Worm (Caenorhabditis elegans) whole organism, young adult: Measurements from ENCODE around the gene best-7.
A peak's percentile ranks its signal among the peaks of the same experiment; 100 is the strongest.

ENCODE experiments used
- B0261.1 ChIP-seq: sonication (generic microtip); optimal IDR thresholded peaks from 2 replicates; lab custom pipeline; 2016; ENCODE audit warnings: mild to moderate bottlenecking, missing genetic modification characterization, moderate library complexity, missing compliant biosample characterization
- C17E4.6 ChIP-seq: fragments of 200-800 bp; sonication (Bioruptor generic); IDR thresholded peaks from 2 replicates; pipeline ENCODE4 v1.3.6; 2022; ENCODE audit warnings: missing genetic modification reagents, missing genetic modification characterization, missing compliant biosample characterization
- D2030.7 ChIP-seq: fragments of 200-800 bp; sonication (Bioruptor generic); IDR thresholded peaks from 2 replicates; pipeline ENCODE4 v1.3.6; 2022; ENCODE audit warnings: missing genetic modification reagents, missing genetic modification characterization, missing compliant biosample characterization
- F23B12.7 ChIP-seq: sonication (generic microtip); optimal IDR thresholded peaks from 2 replicates; lab custom pipeline; 2017; ENCODE audit warnings: missing genetic modification characterization, mild to moderate bottlenecking, missing compliant biosample characterization, antibody characterized with exemption, moderate library complexity; ENCODE audit not compliant: insufficient read depth
- F39B2.1 ChIP-seq: fragments of 200-800 bp; sonication (Bioruptor generic); IDR thresholded peaks from 2 replicates; pipeline ENCODE4 v1.3.6; 2022; ENCODE audit warnings: missing genetic modification reagents, missing genetic modification characterization, missing compliant biosample characterization
- F57C9.4 ChIP-seq: sonication (generic microtip); optimal IDR thresholded peaks from 2 replicates; lab custom pipeline; 2017; ENCODE audit warnings: mild to moderate bottlenecking, missing genetic modification characterization, missing compliant biosample characterization
- K12H6.12 ChIP-seq: fragments of 200-800 bp; sonication (Bioruptor generic); optimal IDR thresholded peaks from 2 replicates; lab custom pipeline; 2018; ENCODE audit warnings: mild to moderate bottlenecking, missing genetic modification characterization, missing compliant biosample characterization
- Y67H2A.10 ChIP-seq: fragments of 200-800 bp; sonication (Bioruptor generic); conservative IDR thresholded peaks from 2 replicates; pipeline ENCODE4 v1.3.6; 2022; ENCODE audit warnings: missing genetic modification reagents, missing genetic modification characterization, missing compliant biosample characterization
- ama-1 ChIP-seq, 3 experiments: fragments of 150-350 bp in 1 of 3; sonication (generic microtip) in 2 of 3; optimal IDR thresholded peaks; 2 replicates each; lab custom pipeline; 2014 to 2018; ENCODE audit warnings: missing biosample characterization in 2 of 3, missing genetic modification characterization in 2 of 3, missing genetic modification reagents in 2 of 3
- atf-7 ChIP-seq: sonication (generic microtip); optimal IDR thresholded peaks from 2 replicates; lab custom pipeline; 2017; ENCODE audit warnings: mild to moderate bottlenecking, missing genetic modification characterization, missing compliant biosample characterization
- athp-1 ChIP-seq: sonication (generic microtip); optimal IDR thresholded peaks from 2 replicates; lab custom pipeline; 2017; ENCODE audit warnings: mild to moderate bottlenecking, missing genetic modification characterization, missing compliant biosample characterization
- bed-1 ChIP-seq: fragments of 200-800 bp; sonication (Bioruptor generic); IDR thresholded peaks from 2 replicates; pipeline ENCODE4 v1.3.6; 2022; ENCODE audit warnings: missing genetic modification reagents, missing genetic modification characterization, missing compliant biosample characterization
- bed-2 ChIP-seq: fragments of 200-800 bp; sonication (Bioruptor generic); IDR thresholded peaks from 2 replicates; pipeline ENCODE4 v1.3.6; 2022; ENCODE audit warnings: missing genetic modification reagents, missing genetic modification characterization, missing compliant biosample characterization
- ccch-3 ChIP-seq: fragments of 200-800 bp; sonication (Bioruptor generic); optimal IDR thresholded peaks from 2 replicates; lab custom pipeline; 2018; ENCODE audit warnings: mild to moderate bottlenecking, missing genetic modification characterization, missing compliant biosample characterization
- cebp-2 ChIP-seq: fragments of 200-800 bp; sonication (Bioruptor generic); IDR thresholded peaks from 2 replicates; pipeline ENCODE4 v1.3.6; 2022; ENCODE audit warnings: missing genetic modification characterization, missing compliant biosample characterization
- ceh-27 ChIP-seq: fragments of 200-800 bp; sonication (Bioruptor generic); optimal IDR thresholded peaks from 2 replicates; lab custom pipeline; 2018; ENCODE audit warnings: mild to moderate bottlenecking, missing genetic modification characterization, moderate library complexity, missing compliant biosample characterization
- ceh-40 ChIP-seq: fragments of 200-800 bp; sonication (Bioruptor generic); IDR thresholded peaks from 2 replicates; pipeline ENCODE4 v1.3.6; 2022; ENCODE audit warnings: missing genetic modification characterization, missing compliant biosample characterization
- chd-7 ChIP-seq: sonication (generic microtip); optimal IDR thresholded peaks from 2 replicates; lab custom pipeline; 2016; ENCODE audit warnings: mild to moderate bottlenecking, missing genetic modification characterization, moderate library complexity, missing compliant biosample characterization
- dpff-1 ChIP-seq: sonication (generic microtip); optimal IDR thresholded peaks from 2 replicates; lab custom pipeline; 2017; ENCODE audit warnings: mild to moderate bottlenecking, missing genetic modification characterization, missing compliant biosample characterization
- dpl-1 ChIP-seq: fragments of 150-350 bp; optimal IDR thresholded peaks from 2 replicates; lab custom pipeline; 2014; ENCODE audit warnings: missing biosample characterization, missing genetic modification reagents, missing genetic modification characterization
- efl-1 ChIP-seq: fragments of 150-350 bp; optimal IDR thresholded peaks from 2 replicates; lab custom pipeline; 2014; ENCODE audit warnings: missing biosample characterization, missing genetic modification reagents, missing genetic modification characterization
- egrh-3 ChIP-seq: fragments of 200-800 bp; sonication (Bioruptor generic); IDR thresholded peaks from 2 replicates; pipeline ENCODE4 v1.3.6; 2022; ENCODE audit warnings: missing genetic modification reagents, missing genetic modification characterization, missing compliant biosample characterization
- fkh-3 ChIP-seq: sonication (generic microtip); optimal IDR thresholded peaks from 2 replicates; lab custom pipeline; 2016; ENCODE audit warnings: mild to moderate bottlenecking, missing genetic modification characterization, missing compliant biosample characterization
- hmg-20 ChIP-seq: fragments of 200-800 bp; sonication (Bioruptor generic); IDR thresholded peaks from 2 replicates; pipeline ENCODE4 v1.3.6; 2022; ENCODE audit warnings: missing genetic modification reagents, missing genetic modification characterization, missing compliant biosample characterization
- let-526 ChIP-seq: fragments of 200-800 bp; sonication (Bioruptor generic); IDR thresholded peaks from 2 replicates; pipeline ENCODE4 v1.3.6; 2022; ENCODE audit warnings: missing genetic modification reagents, missing genetic modification characterization, missing compliant biosample characterization
- lin-26 ChIP-seq: fragments of 200-800 bp; sonication (Bioruptor generic); IDR thresholded peaks from 2 replicates; pipeline ENCODE4 v1.3.6; 2022; ENCODE audit warnings: missing genetic modification reagents, missing genetic modification characterization, missing compliant biosample characterization
- lin-40 ChIP-seq: sonication (generic microtip); optimal IDR thresholded peaks from 2 replicates; lab custom pipeline; 2016; ENCODE audit warnings: missing genetic modification characterization, mild to moderate bottlenecking, missing compliant biosample characterization, missing genotype, missing genetic modification reagents
- lir-1 ChIP-seq: fragments of 200-800 bp; sonication (Bioruptor generic); conservative IDR thresholded peaks from 2 replicates; pipeline ENCODE4 v1.3.6; 2022; ENCODE audit warnings: missing genetic modification reagents, missing genetic modification characterization, missing compliant biosample characterization
- lsy-27 ChIP-seq: sonication (generic microtip); optimal IDR thresholded peaks from 2 replicates; lab custom pipeline; 2017; ENCODE audit warnings: missing genetic modification characterization, mild to moderate bottlenecking, missing compliant biosample characterization, antibody characterized with exemption, missing genotype, borderline replicate concordance; ENCODE audit not compliant: insufficient read depth
- madf-3 ChIP-seq: fragments of 200-800 bp; sonication (Bioruptor generic); IDR thresholded peaks from 2 replicates; pipeline ENCODE4 v1.3.6; 2022; ENCODE audit warnings: missing genetic modification reagents, missing genetic modification characterization, missing compliant biosample characterization
- mcd-1 ChIP-seq: fragments of 200-800 bp; sonication (Bioruptor generic); IDR thresholded peaks from 2 replicates; pipeline ENCODE4 v1.3.6; 2022; ENCODE audit warnings: missing genetic modification reagents, missing genetic modification characterization, missing compliant biosample characterization
- nfya-2 ChIP-seq: fragments of 200-800 bp; sonication (Bioruptor generic); IDR thresholded peaks from 2 replicates; pipeline ENCODE4 v1.3.6; 2022; ENCODE audit warnings: missing genetic modification reagents, missing genetic modification characterization, missing compliant biosample characterization
- nhr-27 ChIP-seq: fragments of 200-800 bp; sonication (Bioruptor generic); optimal IDR thresholded peaks from 2 replicates; lab custom pipeline; 2018; ENCODE audit warnings: mild to moderate bottlenecking, missing genetic modification characterization, moderate library complexity, missing compliant biosample characterization
- nhr-90 ChIP-seq: sonication (generic microtip); optimal IDR thresholded peaks from 2 replicates; lab custom pipeline; 2016; ENCODE audit warnings: missing genotype, mild to moderate bottlenecking, missing genetic modification characterization, missing compliant biosample characterization
- repo-1 ChIP-seq: sonication (generic microtip); optimal IDR thresholded peaks from 2 replicates; lab custom pipeline; 2017; ENCODE audit warnings: mild to moderate bottlenecking, missing genetic modification characterization, missing compliant biosample characterization
- rpc-1 ChIP-seq, 2 experiments: fragments of 150-350 bp in 1 of 2; sonication (generic microtip) in 1 of 2; optimal IDR thresholded peaks; 2 replicates each; lab custom pipeline; 2014 to 2018; ENCODE audit warnings: missing biosample characterization in 1 of 2, missing genetic modification characterization in 1 of 2, missing genetic modification reagents in 1 of 2, missing genotype in 1 of 2
- sdz-38 ChIP-seq: sonication (generic microtip); optimal IDR thresholded peaks from 2 replicates; lab custom pipeline; 2016; ENCODE audit warnings: missing genotype, missing genetic modification characterization, missing compliant biosample characterization
- sptf-2 ChIP-seq: fragments of 200-800 bp; sonication (Bioruptor generic); optimal IDR thresholded peaks from 2 replicates; lab custom pipeline; 2018; ENCODE audit warnings: mild to moderate bottlenecking, missing genetic modification characterization, missing compliant biosample characterization
- tbp1 ChIP-seq: fragments of 200-800 bp; sonication (Bioruptor generic); optimal IDR thresholded peaks from 2 replicates; lab custom pipeline; 2018; ENCODE audit warnings: mild to moderate bottlenecking, missing genetic modification characterization, missing compliant biosample characterization
- ztf-18 ChIP-seq: sonication (generic microtip); optimal IDR thresholded peaks from 2 replicates; lab custom pipeline; 2016; ENCODE audit warnings: missing genotype, mild to moderate bottlenecking, missing genetic modification characterization, missing compliant biosample characterization
- ztf-26 ChIP-seq: sonication (generic microtip); optimal IDR thresholded peaks from 2 replicates; lab custom pipeline; 2017; ENCODE audit warnings: missing genetic modification characterization, missing compliant biosample characterization
- ztf-3 ChIP-seq: fragments of 200-800 bp; sonication (Bioruptor generic); optimal IDR thresholded peaks from 2 replicates; lab custom pipeline; 2018; ENCODE audit warnings: mild to moderate bottlenecking, missing genetic modification characterization, missing compliant biosample characterization
- ztf-6 ChIP-seq: fragments of 200-800 bp; sonication (Bioruptor generic); IDR thresholded peaks from 2 replicates; pipeline ENCODE4 v1.3.6; 2022; ENCODE audit warnings: missing genetic modification reagents, missing genetic modification characterization, missing compliant biosample characterization

best-7 gene

DNA sequence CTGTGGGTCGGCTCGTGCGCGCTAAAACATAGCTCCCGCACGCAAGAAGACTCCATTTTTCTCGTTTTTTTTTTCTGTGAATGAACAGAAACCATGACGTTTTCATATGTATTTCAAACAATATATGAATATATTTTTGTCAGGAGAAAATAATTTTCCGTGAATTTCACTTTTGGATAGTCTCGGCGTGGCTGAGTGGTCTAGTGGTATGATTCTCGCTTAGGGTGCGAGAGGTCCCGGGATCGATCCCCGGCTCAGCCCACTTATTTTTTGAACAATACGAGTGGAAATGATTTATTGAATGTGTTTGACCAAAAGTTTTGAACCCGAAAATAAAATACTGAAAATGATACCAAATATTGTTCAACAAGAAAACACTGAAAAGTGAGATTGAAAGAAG, 1.3 kb upstream of the best-7 start:
- no peak for TF ChIP-seq dpl-1 (GFP tag; lab: Kevin White, UChicago)
- peak; percentile 13 for TF ChIP-seq B0261.1 (tag; lab: Kevin White, UChicago)
- TF ChIP-seq ceh-27 (GFP tag; lab: Kevin White, UChicago) = no peak
- TF ChIP-seq rpc-1 (optimal IDR thresholded peaks at IDR 0.05; lab: Kevin White, UChicago) = peak; percentile 11
- TF ChIP-seq rpc-1 (tag; optimal IDR thresholded peaks at IDR 0.05; lab: Kevin White, UChicago) = peak; percentile 69
- no peak for TF ChIP-seq lsy-27 (tag; lab: Kevin White, UChicago)
- TF ChIP-seq madf-3 = no peak
- no peak for TF ChIP-seq mcd-1 (GFP tag; lab: Robert Waterston, UW)
- TF ChIP-seq D2030.7 = 0 out of 2 replicates have a peak, but pooled peaks have one; percentile 9
- TF ChIP-seq tbp1 (GFP tag; lab: Kevin White, UChicago) = peak; percentile 79
- no peak for TF ChIP-seq F39B2.1 (GFP tag; lab: Robert Waterston, UW)
- TF ChIP-seq nfya-2 (GFP tag; lab: Robert Waterston, UW) = no peak
- TF ChIP-seq lin-26 = no peak

DNA sequence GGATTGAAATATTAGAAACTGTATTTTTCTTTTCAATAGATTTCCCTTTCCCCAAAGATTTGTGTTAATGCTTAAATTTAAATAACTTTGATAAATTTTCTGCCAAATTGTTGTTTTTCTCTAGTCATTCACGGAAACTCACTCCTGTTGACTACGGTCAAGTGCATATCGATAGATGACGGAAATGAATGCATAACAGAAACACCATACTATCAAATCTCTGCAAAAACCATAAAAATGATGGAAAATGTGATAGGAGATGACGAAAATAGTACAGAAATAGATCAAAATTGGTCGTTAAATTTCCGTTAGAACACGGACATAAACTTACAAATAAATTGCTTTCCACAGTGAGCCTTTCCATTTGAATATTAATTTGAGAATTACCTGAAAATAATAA, 1.1 kb downstream of the best-7 start:
- TF ChIP-seq repo-1 = no peak
- no peak for TF ChIP-seq ztf-26
- no peak for TF ChIP-seq bed-2 (GFP tag; lab: Robert Waterston, UW)
- no peak for TF ChIP-seq sdz-38 (tag; lab: Kevin White, UChicago)
- TF ChIP-seq, all 124 proteins: peak for 0

DNA sequence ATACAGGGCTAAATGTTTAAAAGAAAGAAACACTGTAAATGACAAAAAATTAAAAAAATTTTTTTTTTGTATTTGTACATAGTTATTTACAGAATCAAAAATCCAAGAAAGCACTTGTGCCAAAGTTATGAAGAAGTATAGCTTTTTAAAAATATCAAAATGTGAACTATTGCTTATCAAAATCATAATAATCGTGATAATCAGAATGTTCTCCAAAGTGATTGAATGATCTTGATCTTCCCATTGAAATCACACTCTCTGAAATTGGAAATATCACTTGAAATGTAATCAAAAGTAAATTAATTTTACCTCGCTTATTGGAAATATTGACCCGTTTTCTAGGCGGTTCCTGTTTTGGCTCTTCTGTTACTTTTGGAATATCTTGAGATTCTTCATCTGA, 3.6 kb downstream of the best-7 start:
- TF ChIP-seq lir-1 (GFP tag; lab: Robert Waterston, UW) = no peak
- TF ChIP-seq ztf-18 (tag; lab: Kevin White, UChicago) = no peak
- no peak for TF ChIP-seq bed-1 (GFP tag; lab: Robert Waterston, UW)
- no peak for TF ChIP-seq K12H6.12 (tag; lab: Kevin White, UChicago)
- no peak for TF ChIP-seq C17E4.6 (GFP tag; lab: Robert Waterston, UW)
- no peak for TF ChIP-seq athp-1 (tag; lab: Kevin White, UChicago)
- no peak for TF ChIP-seq ama-1 (optimal IDR thresholded peaks at IDR 0.05; lab: Kevin White, UChicago)
- no peak for TF ChIP-seq ama-1 (GFP tag; optimal IDR thresholded peaks at IDR 0.05; lab: Kevin White, UChicago)
- TF ChIP-seq F57C9.4 (tag; lab: Kevin White, UChicago) = no peak
- no peak for TF ChIP-seq nhr-27 (tag; lab: Kevin White, UChicago)
- no peak for TF ChIP-seq dpff-1 (tag; lab: Kevin White, UChicago)
- TF ChIP-seq let-526 (GFP tag; lab: Robert Waterston, UW) = no peak
- no peak for TF ChIP-seq chd-7
- TF ChIP-seq ceh-40 (GFP tag; lab: Robert Waterston, UW) = no peak

DNA sequence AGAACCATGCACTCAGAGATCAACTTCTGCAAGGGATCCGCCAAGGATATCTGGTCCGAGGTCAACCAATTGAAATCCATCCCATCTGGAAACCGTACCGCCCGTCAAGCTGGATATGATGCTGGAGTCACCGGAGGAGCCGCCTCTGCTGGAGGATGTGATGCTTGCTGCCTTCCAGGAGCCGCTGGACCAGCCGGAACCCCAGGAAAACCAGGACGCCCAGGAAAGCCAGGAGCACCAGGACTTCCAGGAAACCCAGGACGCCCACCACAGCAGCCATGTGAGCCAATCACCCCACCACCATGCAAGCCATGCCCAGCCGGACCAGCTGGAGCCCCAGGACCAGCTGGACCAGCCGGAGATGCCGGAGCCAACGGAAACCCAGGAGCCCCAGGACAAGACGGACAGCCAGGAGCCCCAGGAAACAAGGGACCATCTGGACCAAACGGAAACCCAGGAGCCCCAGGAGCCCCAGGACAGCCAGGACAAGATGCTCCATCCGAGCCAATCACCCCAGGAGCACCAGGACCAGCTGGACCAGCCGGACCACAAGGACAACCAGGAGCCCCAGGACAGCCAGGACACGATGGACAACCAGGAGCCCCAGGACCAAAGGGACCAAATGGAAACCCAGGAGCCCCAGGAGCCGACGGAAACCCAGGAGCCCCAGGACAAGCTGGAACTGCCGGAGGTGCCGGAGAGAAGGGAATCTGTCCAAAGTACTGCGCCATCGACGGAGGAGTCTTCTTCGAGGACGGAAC, 4.2 kb downstream of the best-7 start:
- TF ChIP-seq cebp-2 = 0 out of 2 replicates have a peak, but pooled peaks have one; percentile 5
- TF ChIP-seq egrh-3 = peak; percentile 96
- TF ChIP-seq, all 124 proteins: peak for 2; not testable (repeated sequence) for 122

DNA sequence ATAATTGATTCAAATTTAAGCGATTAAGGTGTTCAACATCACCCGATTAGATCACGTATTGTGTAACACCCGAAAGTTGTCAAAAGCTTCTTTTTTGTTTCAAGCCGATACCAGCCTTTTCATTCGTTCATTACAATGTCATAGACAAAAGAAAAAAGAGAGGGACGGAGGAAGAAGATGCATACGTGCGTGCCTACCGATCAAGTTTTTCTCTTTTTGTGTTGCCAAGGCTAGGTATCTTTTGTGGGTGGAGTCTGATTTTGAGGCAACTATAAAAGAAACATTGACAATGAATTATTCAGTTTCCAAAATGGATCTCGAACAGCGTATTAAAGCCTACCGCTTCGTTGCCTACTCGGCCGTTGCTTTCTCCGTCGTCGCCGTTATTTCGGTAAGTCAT, 4.9 kb downstream of the best-7 start, which contains the start of gene col-125:
Gene col-125, plus strand, starts transcription at position 301 of the 400 bp plus-strand sequence.
- TF ChIP-seq lin-40 (tag; lab: Kevin White, UChicago) (no peak), sptf-2 (no peak), ccch-3 (no peak), efl-1 (GFP tag; lab: Kevin White, UChicago) (no peak), F23B12.7 (tag; lab: Kevin White, UChicago) (no peak), hmg-20 (GFP tag; lab: Robert Waterston, UW) (no peak), ztf-3 (GFP tag; lab: Kevin White, UChicago) (no peak), atf-7 (tag; lab: Kevin White, UChicago) (no peak), ztf-6 (GFP tag; lab: Robert Waterston, UW) (no peak), Y67H2A.10 (GFP tag; lab: Robert Waterston, UW) (no peak), nfya-2 (GFP tag; lab: Robert Waterston, UW) (no peak), nhr-90 (tag; lab: Kevin White, UChicago) (no peak), fkh-3 (tag; lab: Kevin White, UChicago) (no peak)
